Worm (Caenorhabditis elegans) whole organism, L4 larva: ENCODE measurements around the gene chil-21.
A peak's percentile ranks its signal among the peaks of the same experiment; 100 is the strongest.

ENCODE experiments used
- F26F4.8 ChIP-seq: fragments of 200-800 bp; sonication (Bioruptor generic); conservative IDR thresholded peaks from 2 replicates; pipeline ENCODE4 v1.3.6; 2022; ENCODE audit warnings: missing genetic modification characterization, missing compliant biosample characterization
- F44E2.7 ChIP-seq: fragments of 200-800 bp; sonication (Bioruptor generic); IDR thresholded peaks from 2 replicates; pipeline ENCODE4 v2.1.2; 2022; ENCODE audit warnings: missing genetic modification characterization, missing compliant biosample characterization
- T26A8.4 ChIP-seq: fragments of 200-800 bp; sonication (Bioruptor generic); IDR thresholded peaks from 2 replicates; pipeline ENCODE4 v1.3.6; 2022; ENCODE audit warnings: missing genetic modification characterization, missing compliant biosample characterization
- ZK546.5 ChIP-seq, 2 experiments: sonication (generic microtip); optimal IDR thresholded peaks; 2 replicates each; lab custom pipeline; 2017; ENCODE audit warnings: missing biosample characterization in 2 of 2, missing genetic modification characterization in 2 of 2
- aha-1 ChIP-seq: fragments of 150-350 bp; peaks from one replicate; lab custom pipeline; 2014; ENCODE audit warnings: missing biosample characterization, missing genetic modification characterization
- arid-1 ChIP-seq: fragments of 200-800 bp; sonication (Bioruptor generic); conservative IDR thresholded peaks from 2 replicates; pipeline ENCODE4 v1.3.6; 2022; ENCODE audit warnings: missing genetic modification reagents, missing genetic modification characterization, missing compliant biosample characterization
- attf-4 ChIP-seq: sonication (generic microtip); optimal IDR thresholded peaks from 3 replicates; lab custom pipeline; 2017; ENCODE audit warnings: missing biosample characterization, missing genetic modification characterization
- ceh-20 ChIP-seq: fragments of 200-800 bp; sonication (Bioruptor generic); IDR thresholded peaks from 2 replicates; pipeline ENCODE4 v1.3.6; 2022; ENCODE audit warnings: missing genetic modification reagents, missing genetic modification characterization, missing compliant biosample characterization
- ceh-44 ChIP-seq: fragments of 200-800 bp; sonication (Bioruptor generic); IDR thresholded peaks from 2 replicates; pipeline ENCODE4 v1.3.6; 2022; ENCODE audit warnings: missing genetic modification reagents, missing genetic modification characterization, missing compliant biosample characterization
- ceh-62 ChIP-seq: sonication (generic microtip); optimal IDR thresholded peaks from 2 replicates; lab custom pipeline; 2017; ENCODE audit warnings: missing biosample characterization, missing genetic modification characterization
- ces-1 ChIP-seq: fragments of 150-350 bp; sonication (generic microtip); optimal IDR thresholded peaks from 4 replicates; lab custom pipeline; 2014; ENCODE audit warnings: missing biosample characterization, missing genetic modification reagents, missing genetic modification characterization
- cey-2 ChIP-seq: sonication (generic microtip); optimal IDR thresholded peaks from 3 replicates; lab custom pipeline; 2017; ENCODE audit warnings: missing genetic modification characterization, mild to moderate bottlenecking, missing compliant biosample characterization, antibody characterized with exemption, borderline replicate concordance; ENCODE audit not compliant: insufficient read depth
- daf-12 ChIP-seq: fragments of 150-350 bp; optimal IDR thresholded peaks from 2 replicates; lab custom pipeline; 2014; ENCODE audit warnings: missing biosample characterization, missing genetic modification reagents, missing genetic modification characterization
- dmd-9 ChIP-seq: fragments of 200-800 bp; sonication (Bioruptor generic); IDR thresholded peaks from 2 replicates; pipeline ENCODE4 v1.3.6; 2022; ENCODE audit warnings: missing genetic modification reagents, missing genetic modification characterization, missing compliant biosample characterization
- dpl-1 ChIP-seq: fragments of 150-350 bp; optimal IDR thresholded peaks from 2 replicates; lab custom pipeline; 2014; ENCODE audit warnings: missing biosample characterization, missing genetic modification reagents, missing genetic modification characterization
- egl-27 ChIP-seq: sonication (generic microtip); optimal IDR thresholded peaks from 3 replicates; lab custom pipeline; 2017; ENCODE audit warnings: missing biosample characterization, missing genetic modification reagents, missing genetic modification characterization
- fkh-10 ChIP-seq: fragments of 150-350 bp; optimal IDR thresholded peaks from 2 replicates; lab custom pipeline; 2014; ENCODE audit warnings: missing biosample characterization, missing genetic modification reagents, missing genetic modification characterization
- hmg-1.1 ChIP-seq: fragments of 200-800 bp; sonication (Bioruptor generic); IDR thresholded peaks from 2 replicates; pipeline ENCODE4 v1.3.6; 2022; ENCODE audit warnings: missing genetic modification reagents, missing genetic modification characterization, missing compliant biosample characterization
- lin-13 ChIP-seq: fragments of 150-350 bp; optimal IDR thresholded peaks from 2 replicates; lab custom pipeline; 2014; ENCODE audit warnings: missing biosample characterization, missing genetic modification reagents, missing genetic modification characterization
- lin-38 ChIP-seq: fragments of 200-800 bp; sonication (Bioruptor generic); IDR thresholded peaks from 2 replicates; pipeline ENCODE4 v1.3.6; 2022; ENCODE audit warnings: missing genetic modification reagents, missing genetic modification characterization, missing compliant biosample characterization
- mdt-29 ChIP-seq: fragments of 200-800 bp; sonication (Bioruptor generic); IDR thresholded peaks from 2 replicates; pipeline ENCODE4 v1.3.6; 2022; ENCODE audit warnings: missing genetic modification reagents, missing genetic modification characterization, missing compliant biosample characterization
- mxl-2 ChIP-seq: fragments of 200-800 bp; sonication (Bioruptor generic); conservative IDR thresholded peaks from 2 replicates; pipeline ENCODE4 v1.3.6; 2022; ENCODE audit warnings: missing genetic modification reagents, missing genetic modification characterization, missing compliant biosample characterization
- nhr-25 ChIP-seq: sonication (generic microtip); optimal IDR thresholded peaks from 2 replicates; lab custom pipeline; 2017; ENCODE audit warnings: missing genetic modification characterization, mild to moderate bottlenecking, missing compliant biosample characterization, antibody characterized with exemption, moderate library complexity, borderline replicate concordance; ENCODE audit not compliant: insufficient read depth
- nhr-41 ChIP-seq: fragments of 200-800 bp; sonication (Bioruptor generic); IDR thresholded peaks from 2 replicates; pipeline ENCODE4 v1.3.6; 2022; ENCODE audit warnings: missing genetic modification reagents, missing genetic modification characterization, missing compliant biosample characterization
- nhr-48 ChIP-seq: sonication (generic microtip); optimal IDR thresholded peaks from 2 replicates; lab custom pipeline; 2016; ENCODE audit warnings: mild to moderate bottlenecking, missing genetic modification characterization, missing compliant biosample characterization
- nhr-76 ChIP-seq: fragments of 150-350 bp; optimal IDR thresholded peaks from 2 replicates; lab custom pipeline; 2014; ENCODE audit warnings: missing biosample characterization, missing genetic modification characterization
- nhr-77 ChIP-seq: fragments of 150-350 bp; optimal IDR thresholded peaks from 2 replicates; lab custom pipeline; 2014; ENCODE audit warnings: missing biosample characterization, missing genetic modification characterization
- pha-4 ChIP-seq, 2 experiments: fragments of 150-350 bp in 1 of 2; fragments of 200-800 bp in 1 of 2; sonication (Bioruptor generic) in 1 of 2; IDR thresholded peaks in 1 of 2; optimal IDR thresholded peaks in 1 of 2; 2 replicates each; pipeline versions ENCODE4 v1.3.6 to Lab custom; 2014 to 2022; ENCODE audit warnings: missing genetic modification characterization in 2 of 2, missing genetic modification reagents in 2 of 2, missing biosample characterization in 1 of 2, missing compliant biosample characterization in 1 of 2
- pqm-1 ChIP-seq: sonication (generic microtip); optimal IDR thresholded peaks from 2 replicates; lab custom pipeline; 2017; ENCODE audit warnings: missing biosample characterization, missing genetic modification characterization
- rbr-2 ChIP-seq: sonication (generic microtip); optimal IDR thresholded peaks from 2 replicates; lab custom pipeline; 2016; ENCODE audit warnings: missing genotype, missing genetic modification characterization, missing compliant biosample characterization
- saeg-2 ChIP-seq: fragments of 200-800 bp; sonication (Bioruptor generic); IDR thresholded peaks from 2 replicates; pipeline ENCODE4 v1.3.6; 2022; ENCODE audit warnings: missing genetic modification reagents, missing genetic modification characterization, missing compliant biosample characterization
- snpc-1.2 ChIP-seq: fragments of 200-800 bp; sonication (Bioruptor generic); IDR thresholded peaks from 2 replicates; pipeline ENCODE4 v1.3.6; 2022; ENCODE audit warnings: missing genetic modification reagents, missing genetic modification characterization, missing compliant biosample characterization
- snpc-4 ChIP-seq: fragments of 150-350 bp; optimal IDR thresholded peaks from 2 replicates; lab custom pipeline; 2014; ENCODE audit warnings: missing biosample characterization, missing genetic modification characterization
- spr-1 ChIP-seq: sonication (generic microtip); optimal IDR thresholded peaks from 2 replicates; lab custom pipeline; 2016; ENCODE audit warnings: mild to moderate bottlenecking, missing genetic modification characterization, missing compliant biosample characterization
- spr-3 ChIP-seq: fragments of 200-800 bp; sonication (Bioruptor generic); optimal IDR thresholded peaks from 2 replicates; lab custom pipeline; 2018; ENCODE audit warnings: mild to moderate bottlenecking, missing genetic modification characterization, missing compliant biosample characterization
- unc-39 ChIP-seq: sonication (generic microtip); optimal IDR thresholded peaks from 2 replicates; lab custom pipeline; 2017; ENCODE audit warnings: missing biosample characterization, missing genetic modification characterization
- unc-62 ChIP-seq, 3 experiments: fragments of 150-350 bp in 1 of 3; sonication (generic microtip); optimal IDR thresholded peaks in 2 of 3; peaks in 1 of 3; 1 replicate in 1 of 3; 2 replicates in 2 of 3; lab custom pipeline; 2014 to 2017; ENCODE audit warnings: missing biosample characterization in 3 of 3, missing genetic modification characterization in 3 of 3, missing genetic modification reagents in 3 of 3, missing genotype in 1 of 3
- vab-7 ChIP-seq: fragments of 200-800 bp; sonication (Bioruptor generic); IDR thresholded peaks from 2 replicates; pipeline ENCODE4 v1.3.6; 2022; ENCODE audit warnings: missing genetic modification reagents, missing genetic modification characterization, missing compliant biosample characterization
- zfp-2 ChIP-seq: sonication (generic microtip); optimal IDR thresholded peaks from 2 replicates; lab custom pipeline; 2016; ENCODE audit warnings: mild to moderate bottlenecking, missing genetic modification characterization, missing compliant biosample characterization
- ztf-11 ChIP-seq: fragments of 150-350 bp; optimal IDR thresholded peaks from 2 replicates; lab custom pipeline; 2014; ENCODE audit warnings: missing biosample characterization, missing genetic modification characterization

The chil-21 gene

DNA sequence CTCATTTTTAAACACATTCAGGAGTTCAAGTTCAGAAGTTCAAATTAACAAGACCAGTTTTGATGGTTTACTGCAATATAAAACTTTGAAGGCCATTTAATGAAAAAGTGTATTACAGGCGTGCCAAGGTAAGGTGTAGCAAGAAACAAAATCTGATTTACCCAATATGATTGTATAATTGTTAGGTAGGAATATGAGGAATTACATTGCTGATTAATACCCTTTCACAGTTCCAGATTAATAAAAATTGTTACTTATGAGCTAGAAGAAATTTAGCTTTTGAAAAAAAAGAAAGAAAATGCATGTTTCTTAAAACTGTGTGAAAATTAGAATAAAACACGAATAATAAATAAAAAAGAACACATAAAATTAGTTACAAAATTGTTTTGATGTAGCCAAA is 28.2 kb downstream of the chil-21 start, which contains the start of gene kin-15:
Gene kin-15 (minus strand): TSS at position 101 of the 400 bp plus-strand sequence.
- TF ChIP-seq vab-7 (GFP tag; lab: Robert Waterston, UW), result no peak
- TF ChIP-seq spr-1 (tag; lab: Kevin White, UChicago), result no peak
- TF ChIP-seq nhr-76 (tag; lab: Kevin White, UChicago), result no peak
- no peak for TF ChIP-seq ceh-62
- TF ChIP-seq nhr-25 (tag; lab: Kevin White, UChicago), result no peak

DNA sequence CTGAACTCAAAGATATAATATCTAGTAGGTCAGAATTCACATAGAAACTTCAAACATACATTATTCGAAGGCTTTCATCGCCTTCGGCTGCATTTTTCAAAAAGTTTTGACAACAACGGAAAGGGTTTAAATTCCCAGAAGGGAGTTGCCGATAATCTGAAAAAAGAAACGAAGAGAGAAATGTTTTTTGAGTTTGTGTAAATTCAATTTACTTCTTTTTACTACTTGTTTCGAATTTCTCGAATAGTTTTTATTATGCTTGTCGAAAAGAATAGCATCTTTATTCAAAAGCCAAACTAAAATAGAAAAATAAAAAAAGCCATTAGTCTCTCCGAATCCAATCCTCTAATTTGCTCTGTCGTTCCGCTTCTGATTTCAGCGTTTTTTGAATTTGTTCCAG is 30.7 kb downstream of the chil-21 start:
- TF ChIP-seq ces-1 (GFP tag; lab: Kevin White, UChicago) (peak; percentile 37), rbr-2 (tag; lab: Kevin White, UChicago) (no peak), fkh-10 (GFP tag; lab: Kevin White, UChicago) (peak; percentile 42)

DNA sequence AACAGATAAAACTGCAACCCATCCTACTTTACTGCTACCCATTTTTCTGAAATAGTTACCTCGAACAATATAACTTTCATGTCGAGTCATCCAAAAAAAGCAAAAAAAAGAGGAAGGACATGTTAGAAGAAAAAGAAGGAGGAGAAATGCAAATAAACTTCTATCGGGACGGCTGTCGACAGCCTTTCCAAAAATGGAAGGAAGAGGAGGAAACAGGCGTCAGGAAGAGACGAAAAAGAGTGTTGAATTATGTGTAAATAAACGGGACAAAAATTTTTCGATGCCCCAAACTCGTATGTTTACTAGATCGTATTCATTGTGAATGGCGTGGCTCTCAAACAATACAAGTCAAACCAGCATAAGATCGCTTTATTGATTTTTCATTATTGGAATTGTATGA is 34.1 kb downstream of the chil-21 start, which contains the start of gene M176.5:
Gene M176.5 (minus strand): TSS at position 101 of the 400 bp plus-strand sequence.
- TF ChIP-seq lin-13 (GFP tag; lab: Kevin White, UChicago) (no peak), unc-62 (GFP tag; optimal IDR thresholded peaks at IDR 0.05 in 1 of 2; lab: Kevin White, UChicago) (peak in 1 of 2 experiments; percentile 44), unc-62 (tag; optimal IDR thresholded peaks at IDR 0.05; lab: Kevin White, UChicago) (no peak), mxl-2 (GFP tag; lab: Robert Waterston, UW) (no peak), nhr-48 (tag; lab: Kevin White, UChicago) (no peak), F44E2.7 (GFP tag; lab: Robert Waterston, UW) (no peak), pha-4 (GFP tag; IDR thresholded peaks at IDR 0.05; lab: Robert Waterston, UW) (no peak), pha-4 (tag; optimal IDR thresholded peaks at IDR 0.05; lab: Kevin White, UChicago) (peak; percentile 42), nhr-41 (GFP tag; lab: Robert Waterston, UW) (no peak)

DNA sequence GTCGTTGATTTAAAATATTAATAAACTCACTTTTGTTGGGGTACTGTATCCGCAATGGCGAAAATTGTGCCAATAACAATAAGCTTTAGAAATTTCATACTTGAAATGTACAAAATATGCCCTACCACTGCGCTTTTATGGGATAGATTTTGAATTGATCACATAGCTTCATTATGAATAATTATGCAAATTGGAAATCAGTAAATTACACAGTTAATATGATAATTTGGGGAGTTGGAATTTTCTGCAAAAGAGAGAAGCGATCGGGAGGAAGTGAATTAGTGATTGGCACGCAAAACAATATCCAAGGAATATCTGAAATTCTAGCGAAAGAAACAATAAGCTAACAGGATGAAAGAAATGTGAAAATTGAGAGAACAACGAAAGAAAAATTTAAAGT is 35.7 kb downstream of the chil-21 start, which contains the start of gene M176.10:
Gene M176.10 (minus strand): TSS at position 101 of the 400 bp plus-strand sequence.
- TF ChIP-seq dpl-1 (GFP tag; lab: Kevin White, UChicago) (no peak), ZK546.5 (tag; optimal IDR thresholded peaks at IDR 0.05; lab: Kevin White, UChicago) (no peak), ceh-62 (no peak), attf-4 (tag; lab: Kevin White, UChicago) (no peak), aha-1 (tag; lab: Kevin White, UChicago) (no peak), zfp-2 (tag; lab: Kevin White, UChicago) (no peak), ceh-20 (GFP tag; lab: Robert Waterston, UW) (no peak), cey-2 (tag; lab: Kevin White, UChicago) (no peak), snpc-1.2 (no peak), nhr-77 (tag; lab: Kevin White, UChicago) (no peak), ces-1 (GFP tag; lab: Kevin White, UChicago) (no peak), F44E2.7 (GFP tag; lab: Robert Waterston, UW) (no peak), ztf-11 (tag; lab: Kevin White, UChicago) (no peak), F26F4.8 (GFP tag; lab: Robert Waterston, UW) (no peak), lin-38 (GFP tag; lab: Robert Waterston, UW) (no peak), T26A8.4 (GFP tag; lab: Robert Waterston, UW) (no peak), snpc-4 (tag; lab: Kevin White, UChicago) (no peak)

DNA sequence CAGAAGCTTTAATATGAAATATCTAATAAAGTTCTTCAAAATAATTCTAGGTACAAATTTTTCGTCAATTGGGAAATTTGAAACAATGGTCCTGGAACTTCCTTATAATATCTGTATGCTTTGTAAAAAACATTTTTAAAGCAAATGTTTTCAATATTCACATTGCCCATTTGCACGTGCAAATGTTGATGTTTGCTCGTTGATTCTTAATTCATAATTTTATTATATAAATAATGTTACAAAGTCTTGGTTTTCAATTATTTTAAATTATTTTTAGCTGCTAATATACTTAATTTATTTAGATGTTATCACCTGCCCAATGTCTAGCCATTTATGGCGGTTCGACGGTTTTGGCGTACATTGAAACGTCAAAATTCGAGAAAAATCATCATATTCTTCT is 39.8 kb downstream of the chil-21 start, which contains the start of gene M176.11:
Gene M176.11 (plus strand): TSS at position 301 of the 400 bp plus-strand sequence.
- TF ChIP-seq hmg-1.1 (GFP tag; lab: Robert Waterston, UW), result no peak
- no peak for TF ChIP-seq spr-3
- no peak for TF ChIP-seq ceh-44 (GFP tag; lab: Robert Waterston, UW)
- TF ChIP-seq unc-39, result no peak
- no peak for TF ChIP-seq arid-1 (GFP tag; lab: Robert Waterston, UW)
- TF ChIP-seq mdt-29 (GFP tag; lab: Robert Waterston, UW), result no peak
- TF ChIP-seq saeg-2 (GFP tag; lab: Robert Waterston, UW), result no peak
- no peak for TF ChIP-seq pha-4 (GFP tag; IDR thresholded peaks at IDR 0.05; lab: Robert Waterston, UW)
- no peak for TF ChIP-seq pha-4 (tag; optimal IDR thresholded peaks at IDR 0.05; lab: Kevin White, UChicago)
- no peak for TF ChIP-seq dmd-9 (GFP tag; lab: Robert Waterston, UW)
- no peak for TF ChIP-seq daf-12 (tag; lab: Kevin White, UChicago)
- no peak for TF ChIP-seq egl-27
- TF ChIP-seq pqm-1 (tag; lab: Kevin White, UChicago), result no peak
- TF ChIP-seq, all 104 proteins: peak for 0
